Fruit fly (Drosophila melanogaster): ENCODE results near the gene bnk.
A peak's percentile ranks its signal among the peaks of the same experiment; 100 is the strongest.

The bnk gene

DNA sequence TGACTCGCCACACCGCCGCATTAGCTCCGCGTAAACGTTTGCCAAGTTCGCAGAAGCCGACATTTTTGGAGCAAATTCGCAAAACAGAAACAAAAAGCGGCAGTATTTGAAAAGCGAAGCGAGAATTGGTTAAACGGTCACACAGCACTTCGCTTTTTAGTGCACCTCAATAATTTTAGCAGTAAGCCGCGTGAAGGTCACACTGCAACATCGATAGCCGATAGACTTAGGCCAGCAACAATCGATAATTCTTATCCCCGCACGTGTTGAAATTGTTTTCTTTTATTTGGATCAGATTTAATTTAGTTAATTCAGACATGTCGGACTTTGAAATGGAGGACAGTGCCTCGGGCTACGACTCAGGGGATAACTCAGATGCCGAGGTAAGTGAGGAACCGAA is 20.1 kb downstream of the bnk start, which contains the start of the genes Zwilch and CG1542 (continued):
- peak; percentile 63 for TF ChIP-seq CG14710 (tag; optimal IDR thresholded peaks at IDR 0.05)
- TF ChIP-seq prd (optimal IDR thresholded peaks at IDR 0.05): no peak
- no peak for TF ChIP-seq prd (GFP tag; IDR thresholded peaks at IDR 0.05)
- TF ChIP-seq sna (GFP tag; IDR thresholded peaks at IDR 0.05; ENCODE audit: partially characterized antibody): peak; percentile 74
- no peak for TF ChIP-seq sc (optimal IDR thresholded peaks at IDR 0.05)
- no peak for TF ChIP-seq sc (GFP tag; optimal IDR thresholded peaks at IDR 0.05)
- TF ChIP-seq CG11723 (GFP tag; optimal IDR thresholded peaks at IDR 0.05): no peak
- TF ChIP-seq Asciz (GFP tag; optimal IDR thresholded peaks at IDR 0.05): no peak
- no peak for TF ChIP-seq gro (GFP tag; optimal IDR thresholded peaks at IDR 0.05)
- no peak for TF ChIP-seq CG14050 (GFP tag; IDR thresholded peaks at IDR 0.05)
- no peak for TF ChIP-seq pnt (GFP tag; optimal IDR thresholded peaks at IDR 0.05)
- no peak for TF ChIP-seq eyg (GFP tag; optimal IDR thresholded peaks at IDR 0.05)
- no peak for TF ChIP-seq stc (GFP tag; IDR thresholded peaks at IDR 0.05)
- TF ChIP-seq cwo (GFP tag; optimal IDR thresholded peaks at IDR 0.05): peak; percentile 80
- no peak for TF ChIP-seq CG9727 (GFP tag; optimal IDR thresholded peaks at IDR 0.05)
- TF ChIP-seq CG4404 (GFP tag; IDR thresholded peaks at IDR 0.05): no peak
- TF ChIP-seq sim (GFP tag; IDR thresholded peaks at IDR 0.05): no peak
- peak; percentile 78 for TF ChIP-seq Dll (GFP tag; IDR thresholded peaks at IDR 0.05; ENCODE audit: partially characterized antibody)
- TF ChIP-seq onecut (GFP tag; IDR thresholded peaks at IDR 0.05): no peak
- TF ChIP-seq CG2120 (GFP tag; optimal IDR thresholded peaks at IDR 0.05): no peak
- no peak for TF ChIP-seq lola (GFP tag; optimal IDR thresholded peaks at IDR 0.05)
- TF ChIP-seq shn (GFP tag; optimal IDR thresholded peaks at IDR 0.05): no peak
- no peak for TF ChIP-seq CG7556 (GFP tag; optimal IDR thresholded peaks at IDR 0.05)
- peak; percentile 88; the same call in 3 of the 4 replicates for TF ChIP-seq chinmo (GFP tag; IDR thresholded peaks at IDR 0.05; ENCODE audit: partially characterized antibody)
- no peak for TF ChIP-seq ems (GFP tag; optimal IDR thresholded peaks at IDR 0.05)
- no peak for TF ChIP-seq eve (GFP tag; optimal IDR thresholded peaks at IDR 0.05)
- no peak for TF ChIP-seq CG8765 (GFP tag; IDR thresholded peaks at IDR 0.05)
- TF ChIP-seq br (optimal IDR thresholded peaks at IDR 0.05): no peak
- TF ChIP-seq ranshi (GFP tag; IDR thresholded peaks at IDR 0.05): no peak
- TF ChIP-seq ro (GFP tag; IDR thresholded peaks at IDR 0.05): no peak
- TF ChIP-seq knrl (GFP tag; IDR thresholded peaks at IDR 0.05; ENCODE audit: partially characterized antibody): peak; percentile 67
- TF ChIP-seq MESR4 (GFP tag; optimal IDR thresholded peaks at IDR 0.05): peak; percentile 66
- TF ChIP-seq Ptx1 (GFP tag; IDR thresholded peaks at IDR 0.05): no peak
- TF ChIP-seq CG12219 (GFP tag; optimal IDR thresholded peaks at IDR 0.05): no peak
- no peak for TF ChIP-seq Deaf1 (tag; optimal IDR thresholded peaks at IDR 0.05)
- TF ChIP-seq CG6254 (GFP tag; optimal IDR thresholded peaks at IDR 0.05): peak; percentile 94
- TF ChIP-seq org-1 (GFP tag; optimal IDR thresholded peaks at IDR 0.05): no peak
- TF ChIP-seq Fer2 (tag; optimal IDR thresholded peaks at IDR 0.05): no peak
- no peak for TF ChIP-seq CG17385 (GFP tag; optimal IDR thresholded peaks at IDR 0.05)
- TF ChIP-seq schlank (tag; optimal IDR thresholded peaks at IDR 0.05): no peak
- TF ChIP-seq CG31365 (tag; optimal IDR thresholded peaks at IDR 0.05): no peak
- peak; percentile 88 for TF ChIP-seq YL-1 (GFP tag; optimal IDR thresholded peaks at IDR 0.05)
- no peak for TF ChIP-seq ewg (GFP tag; optimal IDR thresholded peaks at IDR 0.05)
- no peak for TF ChIP-seq Pdp1 (GFP tag; optimal IDR thresholded peaks at IDR 0.05)
- no peak for TF ChIP-seq CG12942 (GFP tag; optimal IDR thresholded peaks at IDR 0.05)
- TF ChIP-seq Gsc (GFP tag; IDR thresholded peaks at IDR 0.05): no peak
- TF ChIP-seq ash1 (GFP tag; optimal IDR thresholded peaks at IDR 0.05): no peak
- no peak for TF ChIP-seq bsh (GFP tag; optimal IDR thresholded peaks at IDR 0.05)
- no peak for TF ChIP-seq CG18476 (GFP tag; optimal IDR thresholded peaks at IDR 0.05)
- TF ChIP-seq Six4 (GFP tag; optimal IDR thresholded peaks at IDR 0.05): no peak
- no peak for TF ChIP-seq phol (tag; optimal IDR thresholded peaks at IDR 0.05)
- peak; percentile 78 for TF ChIP-seq trem (tag; optimal IDR thresholded peaks at IDR 0.05)
